Worm (Caenorhabditis elegans): Measurements from ENCODE around the gene glr-7.

The glr-7 gene

ce11 chrX:2419777-2420176 is at the start of gene glr-7:
Gene glr-7 (minus strand): TSS chrX:2419877.
- TF ChIP-seq F52B5.7 (tag; optimal IDR thresholded peaks at IDR 0.05) (no peak), F22D6.2 (tag; optimal IDR thresholded peaks at IDR 0.05) (no peak), cebp-2 (GFP tag; IDR thresholded peaks at IDR 0.05) (no peak), lin-26 (GFP tag; IDR thresholded peaks at IDR 0.05) (no peak), ztf-22 (GFP tag; optimal IDR thresholded peaks at IDR 0.05) (no peak), madf-10 (tag; optimal IDR thresholded peaks at IDR 0.05) (no peak), zfh-2 (GFP tag; conservative IDR thresholded peaks at IDR 0.05) (no peak), nfya-2 (GFP tag; IDR thresholded peaks at IDR 0.05) (no peak), ceh-40 (GFP tag; IDR thresholded peaks at IDR 0.05) (no peak), hrde-1 (tag; optimal IDR thresholded peaks at IDR 0.05; ENCODE audit: borderline replicate concordance) (no peak), mxl-1 (tag; optimal IDR thresholded peaks at IDR 0.05) (no peak), him-1 (tag; optimal IDR thresholded peaks at IDR 0.05) (no peak), F33H1.4 (GFP tag; IDR thresholded peaks at IDR 0.05) (no peak), dpff-1 (tag; optimal IDR thresholded peaks at IDR 0.05) (no peak)

DNA sequence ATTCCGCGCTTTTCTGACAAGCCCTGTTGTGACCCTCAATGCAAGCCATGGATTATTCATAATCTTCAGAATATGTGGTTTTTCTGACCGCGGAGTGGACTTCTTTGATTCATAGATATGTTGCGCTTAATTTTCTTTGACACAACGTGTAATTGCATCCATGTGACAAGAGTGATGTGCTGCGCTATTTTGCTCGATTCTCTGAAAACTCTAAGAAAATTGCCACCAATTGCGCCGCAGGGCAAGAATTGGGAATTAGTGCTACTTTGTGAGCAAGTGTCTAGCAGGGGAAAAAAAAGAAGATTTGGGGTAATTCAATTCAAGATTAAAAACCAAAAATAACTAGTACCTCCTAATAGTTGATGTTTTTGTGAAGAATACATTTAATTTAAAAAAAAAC is 44.4 kb upstream of the glr-7 start:
- TF ChIP-seq F39B2.1 (GFP tag; IDR thresholded peaks at IDR 0.05) (no peak), ets-4 (GFP tag; optimal IDR thresholded peaks at IDR 0.05) (no peak), lin-54 (GFP tag; optimal IDR thresholded peaks at IDR 0.05) (no peak), dox-1 (GFP tag; IDR thresholded peaks at IDR 0.05) (no peak), gei-17 (GFP tag; optimal IDR thresholded peaks at IDR 0.05) (no peak), F33H1.4 (GFP tag; IDR thresholded peaks at IDR 0.05) (no peak), ztf-18 (tag; optimal IDR thresholded peaks at IDR 0.05) (no peak), tbx-9 (tag; optimal IDR thresholded peaks at IDR 0.05; ENCODE audit: borderline replicate concordance) (no peak), F52B5.7 (tag; optimal IDR thresholded peaks at IDR 0.05) (no peak), lag-1 (GFP tag; IDR thresholded peaks at IDR 0.05) (no peak)

- TF ChIP-seq ztf-18 (tag; optimal IDR thresholded peaks at IDR 0.05), result no peak
- peak; percentile 42 for TF ChIP-seq snpc-1.1 (tag; optimal IDR thresholded peaks at IDR 0.05; ENCODE audit: insufficient read depth)
- no peak for TF ChIP-seq snpc-4 (GFP tag; optimal IDR thresholded peaks at IDR 0.05)
- TF ChIP-seq snpc-4 (tag; optimal IDR thresholded peaks at IDR 0.05), result peak in 2 of 4 experiments; percentile 52 to 76
Measured at ce11 chrX:2461742-2462141, 42.1 kb upstream of the glr-7 start.

DNA sequence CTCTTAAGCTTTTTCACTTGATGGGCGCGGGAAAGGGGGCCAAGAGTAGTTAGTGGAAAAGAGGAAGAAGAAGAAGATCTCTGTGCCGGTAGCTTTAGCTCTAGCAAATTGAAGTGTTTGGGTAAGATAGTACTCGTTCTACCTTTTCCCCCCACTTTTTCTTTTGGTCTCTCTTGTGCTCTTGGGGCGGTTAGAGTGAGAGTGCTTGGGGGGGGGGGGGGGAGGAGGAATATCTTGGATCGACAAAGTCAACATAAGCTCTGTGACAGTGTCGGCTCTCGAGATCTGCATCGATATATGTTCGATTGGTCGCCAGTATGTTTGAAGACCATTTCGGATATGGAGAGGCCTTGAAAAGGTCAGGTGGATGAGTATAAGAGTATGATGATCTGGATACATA is 40.1 kb upstream of the glr-7 start, which contains the start of gene fox-1:
Gene fox-1 (minus strand): TSS at position 101 of the 400 bp plus-strand sequence.
- TF ChIP-seq ceh-40 (GFP tag; IDR thresholded peaks at IDR 0.05) (no peak), zim-3 (tag; optimal IDR thresholded peaks at IDR 0.05) (no peak), F57C9.4 (tag; optimal IDR thresholded peaks at IDR 0.05) (no peak), pbrm-1 (GFP tag; IDR thresholded peaks at IDR 0.05) (no peak), lir-1 (GFP tag; conservative IDR thresholded peaks at IDR 0.05) (no peak), snpc-1.3 (tag; optimal IDR thresholded peaks at IDR 0.05; ENCODE audit: insufficient read depth) (no peak), Y56A3A.18 (GFP tag; IDR thresholded peaks at IDR 0.05) (no peak), chd-7 (tag; optimal IDR thresholded peaks at IDR 0.05) (no peak)

DNA sequence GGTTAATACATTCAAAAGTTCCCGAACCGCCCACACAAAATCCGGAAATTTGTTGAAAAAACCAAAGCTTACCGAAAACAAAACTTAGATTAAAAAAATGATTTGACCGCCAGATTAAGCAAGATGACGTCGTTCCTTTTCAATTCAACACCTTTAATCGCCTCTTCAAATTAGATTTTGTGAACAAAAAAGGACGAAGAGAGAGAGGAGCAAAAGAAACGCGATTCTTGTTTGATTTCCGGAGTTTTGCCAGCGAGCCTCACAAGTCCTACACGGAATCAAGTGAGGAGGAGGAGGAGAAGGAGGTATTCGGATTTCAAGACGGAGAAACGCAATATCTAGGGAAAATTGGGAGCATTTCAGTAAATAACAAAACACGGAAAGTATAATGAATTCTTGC is 37.8 kb upstream of the glr-7 start:
- TF ChIP-seq lin-40 (tag; optimal IDR thresholded peaks at IDR 0.05) (no peak), snpc-1.1 (tag; optimal IDR thresholded peaks at IDR 0.05; ENCODE audit: insufficient read depth) (no peak), attf-6 (GFP tag; IDR thresholded peaks at IDR 0.05) (no peak), egl-18 (GFP tag; IDR thresholded peaks at IDR 0.05) (no peak), F39B2.1 (GFP tag; IDR thresholded peaks at IDR 0.05) (no peak), K11D2.4 (GFP tag; IDR thresholded peaks at IDR 0.05) (no peak), ccch-3 (GFP tag; optimal IDR thresholded peaks at IDR 0.05) (no peak), snpc-4 (GFP tag; optimal IDR thresholded peaks at IDR 0.05) (no peak), snpc-4 (tag; optimal IDR thresholded peaks at IDR 0.05) (no peak), madf-8 (GFP tag; conservative IDR thresholded peaks at IDR 0.05) (no peak), T07F8.4 (tag; optimal IDR thresholded peaks at IDR 0.05) (no peak), F57C9.4 (tag; optimal IDR thresholded peaks at IDR 0.05) (no peak)
